Worm (Caenorhabditis elegans) whole organism, young adult: ENCODE measurements around the gene his-64.

Experiments used
- B0019.2 ChIP-seq: fragments of 200-800 bp; sonication (Bioruptor generic); conservative IDR thresholded peaks from 2 replicates; pipeline ENCODE4 v1.3.6; 2022; ENCODE audit warnings: missing genetic modification reagents, missing genetic modification characterization, missing compliant biosample characterization
- B0035.1 ChIP-seq: sonication (generic microtip); optimal IDR thresholded peaks from 2 replicates; lab custom pipeline; 2016; ENCODE audit warnings: missing genetic modification characterization, mild to moderate bottlenecking, missing compliant biosample characterization, missing genotype, missing genetic modification reagents
- B0336.3 ChIP-seq: fragments of 200-800 bp; sonication (Bioruptor generic); IDR thresholded peaks from 2 replicates; pipeline ENCODE4 v1.3.6; 2022; ENCODE audit warnings: missing genetic modification characterization, missing compliant biosample characterization
- C17E4.6 ChIP-seq: fragments of 200-800 bp; sonication (Bioruptor generic); IDR thresholded peaks from 2 replicates; pipeline ENCODE4 v1.3.6; 2022; ENCODE audit warnings: missing genetic modification reagents, missing genetic modification characterization, missing compliant biosample characterization
- D2030.7 ChIP-seq: fragments of 200-800 bp; sonication (Bioruptor generic); IDR thresholded peaks from 2 replicates; pipeline ENCODE4 v1.3.6; 2022; ENCODE audit warnings: missing genetic modification reagents, missing genetic modification characterization, missing compliant biosample characterization
- F52B5.7 ChIP-seq: sonication (generic microtip); optimal IDR thresholded peaks from 2 replicates; lab custom pipeline; 2016; ENCODE audit warnings: mild to moderate bottlenecking, missing genetic modification characterization, missing compliant biosample characterization
- Y56A3A.18 ChIP-seq: fragments of 200-800 bp; sonication (Bioruptor generic); IDR thresholded peaks from 2 replicates; pipeline ENCODE4 v1.3.6; 2022; ENCODE audit warnings: missing genetic modification reagents, missing genetic modification characterization, missing compliant biosample characterization
- ZK185.1 ChIP-seq: sonication (generic microtip); optimal IDR thresholded peaks from 2 replicates; lab custom pipeline; 2016; ENCODE audit warnings: mild to moderate bottlenecking, missing genetic modification characterization, missing compliant biosample characterization; ENCODE audit not compliant: poor library complexity, severe bottlenecking
- aptf-2 ChIP-seq: fragments of 200-800 bp; sonication (Bioruptor generic); conservative IDR thresholded peaks from 2 replicates; pipeline ENCODE4 v1.3.6; 2022; ENCODE audit warnings: missing genetic modification reagents, missing genetic modification characterization, missing compliant biosample characterization
- aptf-3 ChIP-seq: fragments of 200-800 bp; sonication (Bioruptor generic); IDR thresholded peaks from 2 replicates; pipeline ENCODE4 v1.3.6; 2022; ENCODE audit warnings: missing genetic modification characterization, missing compliant biosample characterization
- bed-1 ChIP-seq: fragments of 200-800 bp; sonication (Bioruptor generic); IDR thresholded peaks from 2 replicates; pipeline ENCODE4 v1.3.6; 2022; ENCODE audit warnings: missing genetic modification reagents, missing genetic modification characterization, missing compliant biosample characterization
- cebp-1 ChIP-seq, 2 experiments: fragments of 200-800 bp in 1 of 2; sonication (Bioruptor generic) in 1 of 2; sonication (generic microtip) in 1 of 2; IDR thresholded peaks in 1 of 2; optimal IDR thresholded peaks in 1 of 2; 2 replicates each; pipeline versions ENCODE4 v1.3.6 to Lab custom; 2017 to 2022; ENCODE audit warnings: missing compliant biosample characterization in 2 of 2, missing genetic modification characterization in 2 of 2, mild to moderate bottlenecking in 1 of 2, missing genetic modification reagents in 1 of 2, moderate library complexity in 1 of 2
- ceh-27 ChIP-seq: fragments of 200-800 bp; sonication (Bioruptor generic); optimal IDR thresholded peaks from 2 replicates; lab custom pipeline; 2018; ENCODE audit warnings: mild to moderate bottlenecking, missing genetic modification characterization, moderate library complexity, missing compliant biosample characterization
- die-1 ChIP-seq: sonication (generic microtip); optimal IDR thresholded peaks from 2 replicates; lab custom pipeline; 2016; ENCODE audit warnings: missing genotype, mild to moderate bottlenecking, missing genetic modification characterization, missing compliant biosample characterization
- dox-1 ChIP-seq: fragments of 200-800 bp; sonication (Bioruptor generic); IDR thresholded peaks from 2 replicates; pipeline ENCODE4 v1.3.6; 2022; ENCODE audit warnings: missing genetic modification reagents, missing genetic modification characterization, missing compliant biosample characterization
- dpff-1 ChIP-seq: sonication (generic microtip); optimal IDR thresholded peaks from 2 replicates; lab custom pipeline; 2017; ENCODE audit warnings: mild to moderate bottlenecking, missing genetic modification characterization, missing compliant biosample characterization
- ekl-4 ChIP-seq: fragments of 200-800 bp; sonication (Bioruptor generic); IDR thresholded peaks from 2 replicates; pipeline ENCODE4 v1.3.6; 2022; ENCODE audit warnings: missing genetic modification reagents, missing genetic modification characterization, missing compliant biosample characterization
- ets-4 ChIP-seq: fragments of 200-800 bp; sonication (Bioruptor generic); optimal IDR thresholded peaks from 2 replicates; lab custom pipeline; 2018; ENCODE audit warnings: mild to moderate bottlenecking, missing genetic modification characterization, missing compliant biosample characterization
- fkh-3 ChIP-seq: sonication (generic microtip); optimal IDR thresholded peaks from 2 replicates; lab custom pipeline; 2016; ENCODE audit warnings: mild to moderate bottlenecking, missing genetic modification characterization, missing compliant biosample characterization
- him-1 ChIP-seq: sonication (generic microtip); optimal IDR thresholded peaks from 2 replicates; lab custom pipeline; 2016; ENCODE audit warnings: missing genotype, missing genetic modification reagents, missing genetic modification characterization, missing compliant biosample characterization
- hlh-12 ChIP-seq: sonication (generic microtip); optimal IDR thresholded peaks from 2 replicates; lab custom pipeline; 2016; ENCODE audit warnings: missing genetic modification characterization, missing compliant biosample characterization
- hmg-1.2 ChIP-seq: fragments of 200-800 bp; sonication (Bioruptor generic); IDR thresholded peaks from 2 replicates; pipeline ENCODE4 v1.3.6; 2022; ENCODE audit warnings: missing genetic modification reagents, missing genetic modification characterization, missing compliant biosample characterization
- let-607 ChIP-seq, 2 experiments: fragments of 200-800 bp in 1 of 2; sonication (Bioruptor generic) in 1 of 2; sonication (generic microtip) in 1 of 2; optimal IDR thresholded peaks; 2 replicates each; lab custom pipeline; 2016 to 2018; ENCODE audit warnings: mild to moderate bottlenecking in 2 of 2, missing compliant biosample characterization in 2 of 2, missing genetic modification characterization in 2 of 2, moderate library complexity in 2 of 2, missing genotype in 1 of 2
- lin-35 ChIP-seq, 3 experiments: fragments of 150-350 bp in 2 of 3; sonication (generic microtip) in 1 of 3; optimal IDR thresholded peaks; 2 replicates each; lab custom pipeline; 2014 to 2018; ENCODE audit warnings: missing biosample characterization in 3 of 3, missing genetic modification characterization in 3 of 3, missing genetic modification reagents in 3 of 3
- madf-10 ChIP-seq: sonication (generic microtip); optimal IDR thresholded peaks from 2 replicates; lab custom pipeline; 2016; ENCODE audit warnings: mild to moderate bottlenecking, missing genetic modification characterization, missing compliant biosample characterization
- madf-3 ChIP-seq: fragments of 200-800 bp; sonication (Bioruptor generic); IDR thresholded peaks from 2 replicates; pipeline ENCODE4 v1.3.6; 2022; ENCODE audit warnings: missing genetic modification reagents, missing genetic modification characterization, missing compliant biosample characterization
- madf-6 ChIP-seq: fragments of 200-800 bp; sonication (Bioruptor generic); IDR thresholded peaks from 2 replicates; pipeline ENCODE4 v1.3.6; 2022; ENCODE audit warnings: missing genetic modification reagents, missing genetic modification characterization, missing compliant biosample characterization
- mcd-1 ChIP-seq: fragments of 200-800 bp; sonication (Bioruptor generic); IDR thresholded peaks from 2 replicates; pipeline ENCODE4 v1.3.6; 2022; ENCODE audit warnings: missing genetic modification reagents, missing genetic modification characterization, missing compliant biosample characterization
- mxl-1 ChIP-seq: sonication (generic microtip); optimal IDR thresholded peaks from 2 replicates; lab custom pipeline; 2016; ENCODE audit warnings: missing genetic modification characterization, missing compliant biosample characterization
- nfya-1 ChIP-seq: sonication (generic microtip); optimal IDR thresholded peaks from 2 replicates; lab custom pipeline; 2017; ENCODE audit warnings: antibody characterized with exemption, missing compliant biosample characterization, missing genetic modification characterization, borderline replicate concordance; ENCODE audit not compliant: insufficient read depth
- tlf-1 ChIP-seq: fragments of 200-800 bp; sonication (Bioruptor generic); optimal IDR thresholded peaks from 2 replicates; lab custom pipeline; 2018; ENCODE audit warnings: mild to moderate bottlenecking, missing genetic modification characterization, missing compliant biosample characterization
- zfh-2 ChIP-seq: fragments of 200-800 bp; sonication (Bioruptor generic); conservative IDR thresholded peaks from 2 replicates; pipeline ENCODE4 v1.3.6; 2022; ENCODE audit warnings: missing genetic modification reagents, missing genetic modification characterization, missing compliant biosample characterization
- zim-3 ChIP-seq: sonication (generic microtip); optimal IDR thresholded peaks from 2 replicates; lab custom pipeline; 2017; ENCODE audit warnings: mild to moderate bottlenecking, missing genetic modification characterization, moderate library complexity, missing compliant biosample characterization
- ztf-25 ChIP-seq: fragments of 200-800 bp; sonication (Bioruptor generic); IDR thresholded peaks from 2 replicates; pipeline ENCODE4 v1.3.6; 2022; ENCODE audit warnings: missing genetic modification reagents, missing genetic modification characterization, missing compliant biosample characterization
- ztf-6 ChIP-seq: fragments of 200-800 bp; sonication (Bioruptor generic); IDR thresholded peaks from 2 replicates; pipeline ENCODE4 v1.3.6; 2022; ENCODE audit warnings: missing genetic modification reagents, missing genetic modification characterization, missing compliant biosample characterization

The his-64 gene

ce11 chrIV:11416724-11417123 is 9.8 kb downstream of the his-64 start, which contains the start of gene F22B3.5:
Gene F22B3.5 (minus strand): TSS chrIV:11416824.
- peak; percentile 59; the same call in 1 of the 2 replicates for TF ChIP-seq mcd-1 (GFP tag; lab: Robert Waterston, UW)

ce11 chrIV:11421696-11422095 is 14.8 kb downstream of the his-64 start, which contains the start of gene F22B3.7:
Gene F22B3.7 (minus strand): TSS chrIV:11421796.
- no peak for TF ChIP-seq madf-10 (tag; lab: Kevin White, UChicago)
- TF ChIP-seq ztf-6 (GFP tag; lab: Robert Waterston, UW), result no peak
- no peak for TF ChIP-seq madf-6 (GFP tag; lab: Robert Waterston, UW)
- TF ChIP-seq ztf-25 (GFP tag; lab: Robert Waterston, UW), result no peak
- TF ChIP-seq B0019.2, result no peak
- no peak for TF ChIP-seq ekl-4 (GFP tag; lab: Robert Waterston, UW)
- TF ChIP-seq D2030.7 (GFP tag; lab: Robert Waterston, UW), result no peak
- TF ChIP-seq C17E4.6 (GFP tag; lab: Robert Waterston, UW), result no peak
- no peak for TF ChIP-seq fkh-3 (tag; lab: Kevin White, UChicago)
- TF ChIP-seq dox-1, result no peak
- no peak for TF ChIP-seq hlh-12
- TF ChIP-seq aptf-2 (GFP tag; lab: Robert Waterston, UW), result no peak
- no peak for TF ChIP-seq lin-35 (GFP tag; optimal IDR thresholded peaks at IDR 0.05; lab: Kevin White, UChicago)
- no peak for TF ChIP-seq dpff-1 (tag; lab: Kevin White, UChicago)
- no peak for TF ChIP-seq die-1
- no peak for TF ChIP-seq F52B5.7 (tag; lab: Kevin White, UChicago)
- TF ChIP-seq mxl-1, result no peak

- no peak for TF ChIP-seq Y56A3A.18 (GFP tag; lab: Robert Waterston, UW)
- TF ChIP-seq madf-3 (GFP tag; lab: Robert Waterston, UW), result no peak
- TF ChIP-seq ZK185.1, result no peak
- no peak for TF ChIP-seq zim-3 (tag; lab: Kevin White, UChicago)
- no peak for TF ChIP-seq bed-1 (GFP tag; lab: Robert Waterston, UW)
- TF ChIP-seq tlf-1, result no peak
- no peak for TF ChIP-seq aptf-3 (GFP tag; lab: Robert Waterston, UW)
- TF ChIP-seq aptf-2 (GFP tag; lab: Robert Waterston, UW), result no peak
- TF ChIP-seq ets-4 (GFP tag; lab: Kevin White, UChicago), result no peak
- TF ChIP-seq B0035.1 (tag; lab: Kevin White, UChicago), result no peak
- no peak for TF ChIP-seq let-607 (tag; optimal IDR thresholded peaks at IDR 0.05; lab: Kevin White, UChicago)
- no peak for TF ChIP-seq B0336.3 (GFP tag; lab: Robert Waterston, UW)
- no peak for TF ChIP-seq zfh-2 (GFP tag; lab: Robert Waterston, UW)
- TF ChIP-seq nfya-1 (tag; lab: Kevin White, UChicago), result no peak
- no peak for TF ChIP-seq ekl-4 (GFP tag; lab: Robert Waterston, UW)
- no peak for TF ChIP-seq ceh-27 (GFP tag; lab: Kevin White, UChicago)
- no peak for TF ChIP-seq cebp-1 (GFP tag; IDR thresholded peaks at IDR 0.05; lab: Robert Waterston, UW)
- no peak for TF ChIP-seq cebp-1 (tag; optimal IDR thresholded peaks at IDR 0.05; lab: Kevin White, UChicago)
- no peak for TF ChIP-seq hmg-1.2 (GFP tag; lab: Robert Waterston, UW)
- no peak for TF ChIP-seq ztf-6 (GFP tag; lab: Robert Waterston, UW)
- no peak for TF ChIP-seq him-1
Measured at ce11 chrIV:11424830-11425229, 17.9 kb downstream of the his-64 start, which contains the start of gene F22B3.8. Gene F22B3.8 (minus strand): TSS chrIV:11424930.
